Fruit fly (Drosophila melanogaster) whole organism, embryonic: ENCODE data around the gene Cip4.
A peak's percentile ranks its signal among the peaks of the same experiment; 100 is the strongest.

Experiments
- CG1024 ChIP-seq: fragments of 200-800 bp; sonication (Bioruptor generic); IDR thresholded peaks from 2 replicates; pipeline ENCODE4 v1.3.6; 2022; ENCODE audit warnings: missing biosample characterization, missing genetic modification characterization
- CG10267 ChIP-seq: fragments of 200-800 bp; sonication (Bioruptor generic); optimal IDR thresholded peaks from 2 replicates; lab custom pipeline; 2018; ENCODE audit warnings: missing biosample characterization, mild to moderate bottlenecking, missing genetic modification characterization, moderate library complexity
- CG10543 ChIP-seq: fragments of 200-800 bp; sonication (Bioruptor generic); optimal IDR thresholded peaks from 3 replicates; lab custom pipeline; 2017; ENCODE audit warnings: missing biosample characterization, mild to moderate bottlenecking, missing genetic modification characterization, moderate library complexity
- CG11247 ChIP-seq: fragments of 200-800 bp; sonication (Bioruptor generic); IDR thresholded peaks from 2 replicates; pipeline ENCODE4 v1.3.6; 2022; ENCODE audit warnings: missing biosample characterization, missing genetic modification characterization
- CG11398 ChIP-seq: fragments of 200-800 bp; sonication (Bioruptor generic); optimal IDR thresholded peaks from 2 replicates; lab custom pipeline; 2016; ENCODE audit warnings: missing biosample characterization, missing genetic modification characterization
- CG11456 ChIP-seq: fragments of 200-800 bp; sonication (Bioruptor generic); IDR thresholded peaks from 3 replicates; pipeline ENCODE4 v1.3.6; 2022; ENCODE audit warnings: missing biosample characterization, missing genetic modification characterization
- CG11695 ChIP-seq: fragments of 200-800 bp; sonication (Bioruptor generic); IDR thresholded peaks from 3 replicates; pipeline ENCODE4 v1.3.6; 2022; ENCODE audit warnings: missing biosample characterization, missing genetic modification characterization
- CG13775 ChIP-seq: fragments of 200-800 bp; sonication (Bioruptor generic); optimal IDR thresholded peaks from 3 replicates; lab custom pipeline; 2017; ENCODE audit warnings: missing biosample characterization, mild to moderate bottlenecking, missing genetic modification characterization
- CG14014 ChIP-seq: fragments of 200-800 bp; sonication (Bioruptor generic); IDR thresholded peaks from 2 replicates; pipeline ENCODE4 v1.3.6; 2022; ENCODE audit warnings: missing biosample characterization, missing genetic modification characterization
- CG14667 ChIP-seq: fragments of 200-800 bp; sonication (Bioruptor generic); IDR thresholded peaks from 2 replicates; pipeline ENCODE4 v1.3.6; 2022; ENCODE audit warnings: missing biosample characterization, missing genetic modification characterization
- CG1529 ChIP-seq: fragments of 200-800 bp; sonication (Bioruptor generic); optimal IDR thresholded peaks from 3 replicates; lab custom pipeline; 2018; ENCODE audit warnings: missing biosample characterization, missing genetic modification characterization
- CG15514 ChIP-seq: fragments of 200-800 bp; sonication (Bioruptor generic); optimal IDR thresholded peaks from 3 replicates; lab custom pipeline; 2017; ENCODE audit warnings: missing biosample characterization, missing genetic modification characterization, mild to moderate bottlenecking, moderate library complexity, missing genetic modification reagents
- CG1603 ChIP-seq: fragments of 200-800 bp; sonication (Bioruptor generic); optimal IDR thresholded peaks from 2 replicates; lab custom pipeline; 2019; ENCODE audit warnings: missing biosample characterization, mild to moderate bottlenecking, missing genetic modification characterization, moderate library complexity
- CG17829 ChIP-seq: fragments of 200-800 bp; optimal IDR thresholded peaks from 2 replicates; lab custom pipeline; 2019; ENCODE audit warnings: missing biosample characterization, mild to moderate bottlenecking, missing genetic modification characterization, moderate library complexity
- CG2199 ChIP-seq: fragments of 200-800 bp; sonication (Bioruptor generic); IDR thresholded peaks from 3 replicates; pipeline ENCODE4 v1.3.6; 2022; ENCODE audit warnings: missing biosample characterization, missing genetic modification characterization
- CG30020 ChIP-seq: fragments of 200-800 bp; optimal IDR thresholded peaks from 2 replicates; lab custom pipeline; 2019; ENCODE audit warnings: missing biosample characterization, mild to moderate bottlenecking, missing genetic modification characterization, moderate library complexity
- CG31224 ChIP-seq: fragments of 200-800 bp; sonication (Bioruptor generic); IDR thresholded peaks from 2 replicates; pipeline ENCODE4 v1.3.6; 2022; ENCODE audit warnings: missing biosample characterization, missing genetic modification characterization
- CG3407 ChIP-seq: fragments of 200-800 bp; sonication (Bioruptor generic); optimal IDR thresholded peaks from 2 replicates; lab custom pipeline; 2018; ENCODE audit warnings: missing biosample characterization, mild to moderate bottlenecking, missing genetic modification characterization
- CG8089 ChIP-seq: fragments of 200-800 bp; sonication (Bioruptor generic); optimal IDR thresholded peaks from 3 replicates; lab custom pipeline; 2016; ENCODE audit warnings: missing biosample characterization, missing genetic modification characterization
- CG8388 ChIP-seq: fragments of 200-800 bp; sonication (Bioruptor generic); optimal IDR thresholded peaks from 2 replicates; lab custom pipeline; 2019; ENCODE audit warnings: missing biosample characterization, mild to moderate bottlenecking, missing genetic modification characterization, moderate library complexity
- CG8765 ChIP-seq: fragments of 200-800 bp; sonication (Bioruptor generic); IDR thresholded peaks from 2 replicates; pipeline ENCODE4 v1.3.6; 2022; ENCODE audit warnings: missing biosample characterization, missing genetic modification characterization
- D19B ChIP-seq: fragments of 200-800 bp; sonication (Bioruptor generic); optimal IDR thresholded peaks from 2 replicates; lab custom pipeline; 2017; ENCODE audit warnings: missing biosample characterization, mild to moderate bottlenecking, missing genetic modification characterization
- Dip3 ChIP-seq: fragments of 200-800 bp; sonication (Bioruptor generic); optimal IDR thresholded peaks from 3 replicates; lab custom pipeline; 2016; ENCODE audit warnings: missing biosample characterization, missing genetic modification characterization
- Dll ChIP-seq: fragments of 200-800 bp; sonication (Bioruptor generic); IDR thresholded peaks from 4 replicates; pipeline ENCODE4 v1.3.6; 2022; ENCODE audit warnings: missing biosample characterization, missing genetic modification characterization; ENCODE audit not compliant: partially characterized antibody
- Dp ChIP-seq: fragments of 200-800 bp; sonication (Bioruptor generic); optimal IDR thresholded peaks from 2 replicates; lab custom pipeline; 2018; ENCODE audit warnings: missing biosample characterization, mild to moderate bottlenecking, missing genetic modification characterization, moderate library complexity
- E2f2 ChIP-seq: fragments of 200-800 bp; sonication (Bioruptor generic); IDR thresholded peaks from 2 replicates; pipeline ENCODE4 v1.3.6; 2022; ENCODE audit warnings: missing biosample characterization, missing genetic modification characterization
- Mad ChIP-seq: fragments of 200-800 bp; sonication (Bioruptor generic); optimal IDR thresholded peaks from 2 replicates; lab custom pipeline; 2016; ENCODE audit warnings: missing biosample characterization, missing genetic modification characterization
- Mrtf ChIP-seq: fragments of 200-800 bp; sonication (Bioruptor generic); IDR thresholded peaks from 3 replicates; pipeline ENCODE4 v1.3.6; 2022; ENCODE audit warnings: missing biosample characterization, missing genetic modification characterization
- Oaz ChIP-seq: fragments of 200-800 bp; sonication (Bioruptor generic); IDR thresholded peaks from 2 replicates; pipeline ENCODE4 v1.3.6; 2022; ENCODE audit warnings: missing biosample characterization, missing genetic modification characterization
- ac ChIP-seq: fragments of 200-800 bp; sonication (Bioruptor generic); optimal IDR thresholded peaks from 3 replicates; lab custom pipeline; 2017; ENCODE audit warnings: missing biosample characterization, mild to moderate bottlenecking, missing genetic modification characterization
- ase ChIP-seq: fragments of 200-800 bp; sonication (Bioruptor generic); IDR thresholded peaks from 3 replicates; pipeline ENCODE4 v1.3.6; 2022; ENCODE audit warnings: missing biosample characterization, missing genetic modification characterization
- bbx ChIP-seq: fragments of 200-800 bp; sonication (Bioruptor generic); IDR thresholded peaks from 2 replicates; pipeline ENCODE4 v1.3.6; 2022; ENCODE audit warnings: missing biosample characterization, missing genetic modification characterization; ENCODE audit not compliant: partially characterized antibody
- bowl ChIP-seq: fragments of 200-800 bp; sonication (Bioruptor generic); IDR thresholded peaks from 2 replicates; pipeline ENCODE4 v1.3.6; 2022; ENCODE audit warnings: missing biosample characterization, missing genetic modification characterization
- br ChIP-seq: fragments of >200 bp; optimal IDR thresholded peaks from 2 replicates; lab custom pipeline; 2017
- chinmo ChIP-seq: fragments of 200-800 bp; sonication (Bioruptor generic); IDR thresholded peaks from 4 replicates; pipeline ENCODE4 v1.3.6; 2022; ENCODE audit warnings: missing biosample characterization, missing genetic modification characterization; ENCODE audit not compliant: partially characterized antibody
- ems ChIP-seq: fragments of 200-800 bp; sonication (Bioruptor generic); optimal IDR thresholded peaks from 3 replicates; lab custom pipeline; 2016; ENCODE audit warnings: missing biosample characterization, missing genetic modification characterization
- en ChIP-seq: fragments of 200-800 bp; sonication (Bioruptor generic); optimal IDR thresholded peaks from 2 replicates; lab custom pipeline; 2016; ENCODE audit warnings: missing biosample characterization, missing genetic modification characterization
- exex ChIP-seq: fragments of 200-800 bp; sonication (Bioruptor generic); optimal IDR thresholded peaks from 4 replicates; lab custom pipeline; 2018; ENCODE audit warnings: missing biosample characterization, mild to moderate bottlenecking, missing genetic modification characterization, moderate library complexity
- ftz-f1 ChIP-seq: fragments of 200-800 bp; sonication (Bioruptor generic); optimal IDR thresholded peaks from 2 replicates; lab custom pipeline; 2016; ENCODE audit warnings: missing biosample characterization, missing genetic modification characterization
- grn ChIP-seq: fragments of 200-800 bp; sonication (Bioruptor generic); optimal IDR thresholded peaks from 3 replicates; lab custom pipeline; 2017; ENCODE audit warnings: missing biosample characterization, missing genetic modification characterization
- gsb ChIP-seq: fragments of 200-800 bp; sonication (Bioruptor generic); IDR thresholded peaks from 2 replicates; pipeline ENCODE4 v1.3.6; 2022; ENCODE audit warnings: missing biosample characterization, missing genetic modification characterization
- klu ChIP-seq: fragments of 200-800 bp; sonication (Bioruptor generic); IDR thresholded peaks from 2 replicates; pipeline ENCODE4 v1.3.6; 2022; ENCODE audit warnings: missing biosample characterization, missing genetic modification characterization
- nom ChIP-seq: fragments of 200-800 bp; sonication (Bioruptor generic); optimal IDR thresholded peaks from 2 replicates; lab custom pipeline; 2017; ENCODE audit warnings: missing biosample characterization, missing genetic modification characterization, mild to moderate bottlenecking, moderate library complexity, missing genetic modification reagents
- prd ChIP-seq, 3 experiments: fragments of >200 bp in 2 of 3; fragments of 200-800 bp in 1 of 3; sonication (Bioruptor generic) in 1 of 3; optimal IDR thresholded peaks in 2 of 3; IDR thresholded peaks in 1 of 3; 2 replicates in 2 of 3; 3 replicates in 1 of 3; pipeline versions ENCODE4 v1.3.6 to Lab custom; 2017 to 2022; ENCODE audit warnings: missing biosample characterization in 1 of 3, missing genetic modification characterization in 1 of 3
- sima ChIP-seq: fragments of 200-800 bp; sonication (Bioruptor generic); optimal IDR thresholded peaks from 2 replicates; lab custom pipeline; 2016; ENCODE audit warnings: missing biosample characterization, missing genetic modification characterization
- sr ChIP-seq: fragments of 200-800 bp; sonication (Bioruptor generic); IDR thresholded peaks from 3 replicates; pipeline ENCODE4 v1.3.6; 2022; ENCODE audit warnings: missing biosample characterization, missing genetic modification characterization
- ssp ChIP-seq: fragments of 200-800 bp; sonication (Bioruptor generic); IDR thresholded peaks from 2 replicates; pipeline ENCODE4 v1.3.6; 2022; ENCODE audit warnings: missing biosample characterization, missing genetic modification characterization
- sug ChIP-seq: fragments of 200-800 bp; optimal IDR thresholded peaks from 2 replicates; lab custom pipeline; 2019; ENCODE audit warnings: missing biosample characterization, mild to moderate bottlenecking, missing genetic modification characterization, moderate library complexity
- trh ChIP-seq: fragments of 200-800 bp; sonication (Bioruptor generic); optimal IDR thresholded peaks from 2 replicates; lab custom pipeline; 2016; ENCODE audit warnings: missing biosample characterization, missing genetic modification characterization

The Cip4 gene

DNA sequence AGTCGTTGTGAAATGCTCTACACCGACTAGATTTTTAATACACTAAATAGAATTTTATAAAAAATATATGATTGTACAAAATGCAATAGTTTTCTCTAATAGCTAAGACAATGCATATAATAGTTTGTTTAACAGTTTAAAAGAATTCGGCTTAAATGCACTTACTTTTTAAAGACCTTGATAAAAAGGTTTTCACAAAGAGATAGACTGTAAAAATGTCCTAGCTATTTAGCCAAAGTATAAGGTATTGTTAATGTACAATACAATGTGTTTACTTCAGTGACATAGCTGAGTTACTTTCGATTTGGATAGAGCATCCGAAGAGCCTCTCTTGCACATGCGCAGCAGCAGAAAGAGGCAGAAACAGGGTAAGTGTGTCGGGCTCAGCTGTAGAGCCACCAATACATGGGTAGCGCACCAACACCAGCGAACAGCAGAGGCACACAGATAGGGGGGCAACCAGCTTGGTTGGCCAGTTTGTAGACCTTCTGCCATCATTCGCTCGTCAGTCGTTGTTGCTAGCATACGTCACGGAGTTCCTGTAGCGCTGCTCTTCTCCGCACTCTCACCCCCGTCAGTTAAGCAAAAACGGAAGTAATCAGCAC is 42.9 kb upstream of the Cip4 start, which contains the start of gene TP53INP (continued):
- 0 out of 2 replicates have a peak, but pooled peaks have one; percentile 15 for TF ChIP-seq CG1024 (GFP tag; lab: Robert Waterston, UW)
- TF ChIP-seq CG8388, result peak; percentile 89
- peak; percentile 40 for TF ChIP-seq Mad (GFP tag; lab: Kevin White, UChicago)
- no peak for TF ChIP-seq CG11456 (GFP tag; lab: Robert Waterston, UW)
- TF ChIP-seq CG11398 (GFP tag; lab: Kevin White, UChicago), result peak; percentile 47
- TF ChIP-seq E2f2 (GFP tag; lab: Robert Waterston, UW), result peak; percentile 52; the same call in 1 of the 2 replicates
- peak; percentile 77 for TF ChIP-seq ems (GFP tag; lab: Kevin White, UChicago)
- TF ChIP-seq Dip3 (GFP tag; lab: Kevin White, UChicago), result peak; percentile 48
- 0 out of 2 replicates have a peak, but pooled peaks have one; percentile 28 for TF ChIP-seq CG11247 (GFP tag; lab: Robert Waterston, UW)
- TF ChIP-seq CG30020 (tag; lab: Kevin White, UChicago), result peak; percentile 64
- TF ChIP-seq Dp (GFP tag; lab: Kevin White, UChicago), result no peak
- TF ChIP-seq gsb (GFP tag; lab: Robert Waterston, UW), result 0 out of 2 replicates have a peak, but pooled peaks have one; percentile 6
- TF ChIP-seq CG1529 (GFP tag; lab: Kevin White, UChicago), result peak; percentile 83
- peak; percentile 84 for TF ChIP-seq CG13775 (GFP tag; lab: Kevin White, UChicago)
- TF ChIP-seq CG3407 (GFP tag; lab: Kevin White, UChicago), result peak; percentile 85
- TF ChIP-seq Oaz (GFP tag; lab: Robert Waterston, UW), result peak; percentile 40; the same call in 1 of the 2 replicates
- peak; percentile 37; the same call in 1 of the 2 replicates for TF ChIP-seq CG14667 (GFP tag; lab: Robert Waterston, UW)
- peak; percentile 61 for TF ChIP-seq en
- peak; percentile 38; the same call in 1 of the 2 replicates for TF ChIP-seq CG8765
- TF ChIP-seq sr (GFP tag; lab: Robert Waterston, UW), result no peak
- peak; percentile 30 for TF ChIP-seq exex (tag; lab: Kevin White, UChicago)
- no peak for TF ChIP-seq Dll (GFP tag; lab: Robert Waterston, UW)
- peak; percentile 71 for TF ChIP-seq CG1603
- TF ChIP-seq ftz-f1 (GFP tag; lab: Kevin White, UChicago), result no peak
- TF ChIP-seq nom (GFP tag; lab: Kevin White, UChicago), result peak; percentile 29
- peak; percentile 53 for TF ChIP-seq D19B
- no peak for TF ChIP-seq sima (GFP tag; lab: Kevin White, UChicago)
- peak; percentile 58; the same call in 1 of the 2 replicates for TF ChIP-seq CG31224 (GFP tag; lab: Robert Waterston, UW)
- no peak for TF ChIP-seq bowl
- peak; percentile 71 for TF ChIP-seq ac (GFP tag; lab: Kevin White, UChicago)
- peak; percentile 48 for TF ChIP-seq CG15514 (GFP tag; lab: Kevin White, UChicago)
- TF ChIP-seq CG14014 (GFP tag; lab: Robert Waterston, UW), result peak; percentile 68
- TF ChIP-seq CG17829 (tag; lab: Kevin White, UChicago), result peak; percentile 89
- peak; percentile 87 for TF ChIP-seq CG10267
- peak; percentile 48; the same call in 2 of the 3 replicates for TF ChIP-seq ase
- no peak; the same call in 2 of the 3 replicates for TF ChIP-seq Mrtf (GFP tag; lab: Robert Waterston, UW)
- TF ChIP-seq sug (tag; lab: Kevin White, UChicago), result peak; percentile 87
- TF ChIP-seq grn, result peak; percentile 19
- peak; percentile 96 for TF ChIP-seq chinmo (GFP tag; lab: Robert Waterston, UW)
- peak; percentile 78 for TF ChIP-seq CG8089 (GFP tag; lab: Kevin White, UChicago)
- no peak for TF ChIP-seq br (lab: Kevin White, UChicago)
- TF ChIP-seq bbx (GFP tag; lab: Robert Waterston, UW), result peak; percentile 59
- TF ChIP-seq CG2199 (GFP tag; lab: Robert Waterston, UW), result 0 out of 3 replicates have a peak, but pooled peaks have one; percentile 43
- TF ChIP-seq klu (GFP tag; lab: Robert Waterston, UW), result peak; percentile 69; the same call in 1 of the 2 replicates
- peak; percentile 79 for TF ChIP-seq trh (GFP tag; lab: Kevin White, UChicago)
- peak; percentile 49; the same call in 1 of the 2 replicates for TF ChIP-seq ssp (GFP tag; lab: Robert Waterston, UW)
- no peak for TF ChIP-seq prd (optimal IDR thresholded peaks at IDR 0.05; lab: Kevin White, UChicago)
- peak; percentile 82 for TF ChIP-seq prd (GFP tag; IDR thresholded peaks at IDR 0.05; lab: Robert Waterston, UW)
- peak; percentile 89 for TF ChIP-seq CG10543 (GFP tag; lab: Kevin White, UChicago)
- peak; percentile 74 for TF ChIP-seq CG11695
